Worm (Caenorhabditis elegans) whole organism, L4 larva: ENCODE measurements around the gene clec-179.

ENCODE experiments used
- F49E8.2 ChIP-seq: sonication (generic microtip); optimal IDR thresholded peaks from 2 replicates; lab custom pipeline; 2016; ENCODE audit warnings: missing compliant biosample characterization, mild to moderate bottlenecking, missing genetic modification characterization, borderline replicate concordance
- T20F7.1 ChIP-seq: fragments of 200-800 bp; sonication (Bioruptor generic); optimal IDR thresholded peaks from 2 replicates; lab custom pipeline; 2018; ENCODE audit warnings: mild to moderate bottlenecking, missing genetic modification characterization, missing compliant biosample characterization
- T26A8.4 ChIP-seq: fragments of 200-800 bp; sonication (Bioruptor generic); IDR thresholded peaks from 2 replicates; pipeline ENCODE4 v1.3.6; 2022; ENCODE audit warnings: missing genetic modification characterization, missing compliant biosample characterization
- ZK546.5 ChIP-seq, 2 experiments: sonication (generic microtip); optimal IDR thresholded peaks; 2 replicates each; lab custom pipeline; 2017; ENCODE audit warnings: missing biosample characterization in 2 of 2, missing genetic modification characterization in 2 of 2
- aha-1 ChIP-seq: fragments of 150-350 bp; peaks from one replicate; lab custom pipeline; 2014; ENCODE audit warnings: missing biosample characterization, missing genetic modification characterization
- ama-1 ChIP-seq: fragments of 150-350 bp; optimal IDR thresholded peaks from 2 replicates; lab custom pipeline; 2014; ENCODE audit warnings: inconsistent platforms, mixed read lengths
- attf-4 ChIP-seq: sonication (generic microtip); optimal IDR thresholded peaks from 3 replicates; lab custom pipeline; 2017; ENCODE audit warnings: missing biosample characterization, missing genetic modification characterization
- ctbp-1 ChIP-seq: fragments of 200-800 bp; sonication (Bioruptor generic); IDR thresholded peaks from 2 replicates; pipeline ENCODE4 v1.3.6; 2022; ENCODE audit warnings: missing genetic modification reagents, missing genetic modification characterization, missing compliant biosample characterization
- daf-12 ChIP-seq: fragments of 150-350 bp; optimal IDR thresholded peaks from 2 replicates; lab custom pipeline; 2014; ENCODE audit warnings: missing biosample characterization, missing genetic modification reagents, missing genetic modification characterization
- daf-16 ChIP-seq, 3 experiments: sonication (generic microtip); optimal IDR thresholded peaks; 2 replicates each; lab custom pipeline; 2016 to 2017; ENCODE audit warnings: missing genetic modification characterization in 3 of 3, missing genetic modification reagents in 3 of 3, mild to moderate bottlenecking in 2 of 3, missing compliant biosample characterization in 2 of 3, missing biosample characterization in 1 of 3, moderate library complexity in 1 of 3
- dmd-9 ChIP-seq: fragments of 200-800 bp; sonication (Bioruptor generic); IDR thresholded peaks from 2 replicates; pipeline ENCODE4 v1.3.6; 2022; ENCODE audit warnings: missing genetic modification reagents, missing genetic modification characterization, missing compliant biosample characterization
- dpl-1 ChIP-seq: fragments of 150-350 bp; optimal IDR thresholded peaks from 2 replicates; lab custom pipeline; 2014; ENCODE audit warnings: missing biosample characterization, missing genetic modification reagents, missing genetic modification characterization
- dve-1 ChIP-seq: sonication (generic microtip); optimal IDR thresholded peaks from 2 replicates; lab custom pipeline; 2017; ENCODE audit warnings: antibody characterized with exemption, mild to moderate bottlenecking, missing genetic modification characterization, missing compliant biosample characterization; ENCODE audit not compliant: insufficient read depth
- fos-1 ChIP-seq: fragments of 150-350 bp; optimal IDR thresholded peaks from 2 replicates; lab custom pipeline; 2014; ENCODE audit warnings: missing biosample characterization, missing genetic modification characterization
- gei-8 ChIP-seq: fragments of 200-800 bp; sonication (Bioruptor generic); optimal IDR thresholded peaks from 2 replicates; lab custom pipeline; 2018; ENCODE audit warnings: mild to moderate bottlenecking, missing genetic modification characterization, missing compliant biosample characterization
- hif-1 ChIP-seq, 2 experiments: sonication (generic microtip); optimal IDR thresholded peaks; 2 replicates each; lab custom pipeline; 2016 to 2017; ENCODE audit warnings: missing compliant biosample characterization in 2 of 2, missing genetic modification characterization in 2 of 2, missing genetic modification reagents in 2 of 2, missing genotype in 2 of 2, mild to moderate bottlenecking in 1 of 2
- hlh-30 ChIP-seq: sonication (generic microtip); optimal IDR thresholded peaks from 2 replicates; lab custom pipeline; 2017; ENCODE audit warnings: antibody characterized with exemption, mild to moderate bottlenecking, missing genetic modification characterization, missing compliant biosample characterization; ENCODE audit not compliant: insufficient read depth
- hmg-1.1 ChIP-seq: fragments of 200-800 bp; sonication (Bioruptor generic); IDR thresholded peaks from 2 replicates; pipeline ENCODE4 v1.3.6; 2022; ENCODE audit warnings: missing genetic modification reagents, missing genetic modification characterization, missing compliant biosample characterization
- lin-13 ChIP-seq: fragments of 150-350 bp; optimal IDR thresholded peaks from 2 replicates; lab custom pipeline; 2014; ENCODE audit warnings: missing biosample characterization, missing genetic modification reagents, missing genetic modification characterization
- lir-3 ChIP-seq: sonication (generic microtip); optimal IDR thresholded peaks from 2 replicates; lab custom pipeline; 2016; ENCODE audit warnings: mild to moderate bottlenecking, missing genetic modification characterization, missing compliant biosample characterization
- lsy-2 ChIP-seq, 2 experiments: fragments of 150-350 bp in 1 of 2; sonication (generic microtip) in 1 of 2; optimal IDR thresholded peaks; 2 replicates each; lab custom pipeline; 2014 to 2017; ENCODE audit warnings: missing biosample characterization in 2 of 2, missing genetic modification characterization in 2 of 2
- mdl-1 ChIP-seq, 2 experiments: fragments of 150-350 bp in 1 of 2; sonication (generic microtip) in 1 of 2; optimal IDR thresholded peaks; 2 replicates each; lab custom pipeline; 2014 to 2017; ENCODE audit warnings: missing biosample characterization in 2 of 2, missing genetic modification characterization in 2 of 2
- mxl-2 ChIP-seq: fragments of 200-800 bp; sonication (Bioruptor generic); conservative IDR thresholded peaks from 2 replicates; pipeline ENCODE4 v1.3.6; 2022; ENCODE audit warnings: missing genetic modification reagents, missing genetic modification characterization, missing compliant biosample characterization
- mxl-3 ChIP-seq: fragments of 200-800 bp; sonication (Bioruptor generic); optimal IDR thresholded peaks from 2 replicates; lab custom pipeline; 2018; ENCODE audit warnings: mild to moderate bottlenecking, missing genetic modification characterization, missing compliant biosample characterization
- nhr-10 ChIP-seq: fragments of 150-350 bp; optimal IDR thresholded peaks from 2 replicates; lab custom pipeline; 2014; ENCODE audit warnings: missing biosample characterization, missing genetic modification characterization
- nhr-111 ChIP-seq: fragments of 200-800 bp; sonication (Bioruptor generic); optimal IDR thresholded peaks from 2 replicates; lab custom pipeline; 2018; ENCODE audit warnings: mild to moderate bottlenecking, missing genetic modification characterization, missing compliant biosample characterization
- nhr-28 ChIP-seq: fragments of 150-350 bp; optimal IDR thresholded peaks from 2 replicates; lab custom pipeline; 2014; ENCODE audit warnings: missing biosample characterization, missing genetic modification characterization
- nhr-76 ChIP-seq: fragments of 150-350 bp; optimal IDR thresholded peaks from 2 replicates; lab custom pipeline; 2014; ENCODE audit warnings: missing biosample characterization, missing genetic modification characterization
- pha-4 ChIP-seq, 2 experiments: fragments of 150-350 bp in 1 of 2; fragments of 200-800 bp in 1 of 2; sonication (Bioruptor generic) in 1 of 2; IDR thresholded peaks in 1 of 2; optimal IDR thresholded peaks in 1 of 2; 2 replicates each; pipeline versions ENCODE4 v1.3.6 to Lab custom; 2014 to 2022; ENCODE audit warnings: missing genetic modification characterization in 2 of 2, missing genetic modification reagents in 2 of 2, missing biosample characterization in 1 of 2, missing compliant biosample characterization in 1 of 2
- saeg-2 ChIP-seq: fragments of 200-800 bp; sonication (Bioruptor generic); IDR thresholded peaks from 2 replicates; pipeline ENCODE4 v1.3.6; 2022; ENCODE audit warnings: missing genetic modification reagents, missing genetic modification characterization, missing compliant biosample characterization
- tag-97 ChIP-seq: fragments of 200-800 bp; sonication (Bioruptor generic); IDR thresholded peaks from 2 replicates; pipeline ENCODE4 v1.3.6; 2022; ENCODE audit warnings: missing genetic modification characterization, missing compliant biosample characterization
- unc-62 ChIP-seq, 3 experiments: fragments of 150-350 bp in 1 of 3; sonication (generic microtip); optimal IDR thresholded peaks in 2 of 3; peaks in 1 of 3; 1 replicate in 1 of 3; 2 replicates in 2 of 3; lab custom pipeline; 2014 to 2017; ENCODE audit warnings: missing biosample characterization in 3 of 3, missing genetic modification characterization in 3 of 3, missing genetic modification reagents in 3 of 3, missing genotype in 1 of 3
- zfp-2 ChIP-seq: sonication (generic microtip); optimal IDR thresholded peaks from 2 replicates; lab custom pipeline; 2016; ENCODE audit warnings: mild to moderate bottlenecking, missing genetic modification characterization, missing compliant biosample characterization
- zip-2 ChIP-seq: fragments of 150-350 bp; optimal IDR thresholded peaks from 2 replicates; lab custom pipeline; 2014; ENCODE audit warnings: missing biosample characterization, missing genetic modification characterization
- ztf-11 ChIP-seq: fragments of 150-350 bp; optimal IDR thresholded peaks from 2 replicates; lab custom pipeline; 2014; ENCODE audit warnings: missing biosample characterization, missing genetic modification characterization

Gene clec-179

ce11 chrIV:7167983-7168760 lies 16.3 kb downstream of the clec-179 start, which contains the start of gene skr-16:
Gene skr-16 (plus strand): TSS chrIV:7168710.
- peak; percentile 29 for TF ChIP-seq aha-1 (tag; lab: Kevin White, UChicago)
- TF ChIP-seq attf-4: no peak
- no peak for TF ChIP-seq lir-3 (tag; lab: Kevin White, UChicago)
- TF ChIP-seq nhr-76 (tag; lab: Kevin White, UChicago): no peak
- TF ChIP-seq fos-1: no peak
- TF ChIP-seq daf-16 (GFP tag; optimal IDR thresholded peaks at IDR 0.05; lab: Kevin White, UChicago): no peak
- TF ChIP-seq daf-16 (tag; optimal IDR thresholded peaks at IDR 0.05; lab: Kevin White, UChicago): peak; percentile 33
- TF ChIP-seq daf-12 (tag; lab: Kevin White, UChicago): no peak
- peak in 1 of 2 experiments; percentile 54 for TF ChIP-seq mdl-1 (tag; optimal IDR thresholded peaks at IDR 0.05; lab: Kevin White, UChicago)
- peak; percentile 48 for TF ChIP-seq dpl-1 (GFP tag; lab: Kevin White, UChicago)
- peak; percentile 21 for TF ChIP-seq T20F7.1 (GFP tag; lab: Kevin White, UChicago)
- TF ChIP-seq tag-97: no peak
- TF ChIP-seq dve-1 (tag; lab: Kevin White, UChicago): peak; percentile 45
- TF ChIP-seq ztf-11 (tag; lab: Kevin White, UChicago): no peak
- TF ChIP-seq T26A8.4 (GFP tag; lab: Robert Waterston, UW): no peak
- TF ChIP-seq hlh-30 (tag; lab: Kevin White, UChicago): peak; percentile 84
- no peak for TF ChIP-seq ama-1 (lab: Kevin White, UChicago)
- peak in 1 of 2 experiments; percentile 23 for TF ChIP-seq unc-62 (GFP tag; optimal IDR thresholded peaks at IDR 0.05 in 1 of 2; lab: Kevin White, UChicago)
- no peak for TF ChIP-seq unc-62 (tag; optimal IDR thresholded peaks at IDR 0.05; lab: Kevin White, UChicago)

- TF ChIP-seq dve-1 (tag; lab: Kevin White, UChicago) (no peak), mdl-1 (tag; optimal IDR thresholded peaks at IDR 0.05; lab: Kevin White, UChicago) (peak in 1 of 2 experiments; percentile 65), mxl-3 (GFP tag; lab: Kevin White, UChicago) (peak; percentile 5), lsy-2 (tag; optimal IDR thresholded peaks at IDR 0.05; lab: Kevin White, UChicago) (peak in 1 of 2 experiments; percentile 39), nhr-28 (tag; lab: Kevin White, UChicago) (no peak), ZK546.5 (tag; optimal IDR thresholded peaks at IDR 0.05; lab: Kevin White, UChicago) (no peak), nhr-10 (no peak), dmd-9 (GFP tag; lab: Robert Waterston, UW) (no peak), nhr-111 (GFP tag; lab: Kevin White, UChicago) (no peak), saeg-2 (GFP tag; lab: Robert Waterston, UW) (no peak), mxl-2 (GFP tag; lab: Robert Waterston, UW) (peak; percentile 29; the same call in 1 of the 2 replicates), daf-12 (tag; lab: Kevin White, UChicago) (no peak), hmg-1.1 (GFP tag; lab: Robert Waterston, UW) (peak; percentile 28; the same call in 1 of the 2 replicates), hlh-30 (tag; lab: Kevin White, UChicago) (peak; percentile 86)
These were observed 17.9 kb downstream of the clec-179 start, which contains the start of gene C42D4.18 for ce11 chrIV:7166553-7166952. Gene C42D4.18 (plus strand): TSS chrIV:7166783.

ce11 chrIV:7165723-7166122 lies 18.8 kb downstream of the clec-179 start, which contains the start of gene rpc-1:
Gene rpc-1 (minus strand): TSS chrIV:7165748.
- TF ChIP-seq zfp-2: no peak
- TF ChIP-seq hif-1 (tag; optimal IDR thresholded peaks at IDR 0.05; lab: Kevin White, UChicago): no peak
- TF ChIP-seq F49E8.2: no peak
- no peak for TF ChIP-seq pha-4 (GFP tag; IDR thresholded peaks at IDR 0.05; lab: Robert Waterston, UW)
- no peak for TF ChIP-seq pha-4 (tag; optimal IDR thresholded peaks at IDR 0.05; lab: Kevin White, UChicago)
- TF ChIP-seq ztf-11 (tag; lab: Kevin White, UChicago): no peak
- no peak for TF ChIP-seq mxl-2 (GFP tag; lab: Robert Waterston, UW)
- peak; percentile 69 for TF ChIP-seq dpl-1 (GFP tag; lab: Kevin White, UChicago)
- TF ChIP-seq T20F7.1 (GFP tag; lab: Kevin White, UChicago): peak; percentile 95
- TF ChIP-seq gei-8 (GFP tag; lab: Kevin White, UChicago): no peak
- TF ChIP-seq nhr-76 (tag; lab: Kevin White, UChicago): no peak
- no peak for TF ChIP-seq lin-13 (GFP tag; lab: Kevin White, UChicago)
- peak; percentile 86 for TF ChIP-seq zip-2 (tag; lab: Kevin White, UChicago)
- TF ChIP-seq ctbp-1: no peak
- peak; percentile 29 for TF ChIP-seq hlh-30 (tag; lab: Kevin White, UChicago)
- TF ChIP-seq, all 104 proteins: peak for 4
